Worm (Caenorhabditis elegans): ENCODE measurements around the gene bcc-1.

ce11 chrIV:11068314-11068713 is 24.0 kb downstream of the bcc-1 start:
- TF ChIP-seq nfya-1 (tag; optimal IDR thresholded peaks at IDR 0.05): peak; percentile 47
- TF ChIP-seq fax-1 (tag; optimal IDR thresholded peaks at IDR 0.05): no peak
- TF ChIP-seq hlh-15 (tag; optimal IDR thresholded peaks at IDR 0.05): no peak
- no peak for TF ChIP-seq pqm-1 (tag; optimal IDR thresholded peaks at IDR 0.05)
- TF ChIP-seq unc-42 (tag; optimal IDR thresholded peaks at IDR 0.05): no peak
- no peak for TF ChIP-seq zip-5 (tag; optimal IDR thresholded peaks at IDR 0.05)
- TF ChIP-seq elt-4 (tag; optimal IDR thresholded peaks at IDR 0.05): no peak
- no peak for TF ChIP-seq sox-2 (GFP tag; IDR thresholded peaks at IDR 0.05)
- TF ChIP-seq Y22D7AL.16 (tag; optimal IDR thresholded peaks at IDR 0.05): no peak
- no peak for TF ChIP-seq ttx-3 (tag; optimal IDR thresholded peaks at IDR 0.05)
- TF ChIP-seq gmeb-2 (tag; optimal IDR thresholded peaks at IDR 0.05): no peak
- TF ChIP-seq ets-4 (tag; optimal IDR thresholded peaks at IDR 0.05): no peak

Measured in whole organism, late embryonic.